Fruit fly (Drosophila melanogaster): ENCODE data around the gene Pfdn6.

The Pfdn6 gene

dm6 chr3L:19896892-19897684 lies 26.4 kb upstream of the Pfdn6 start (continued):
- no peak; the same call in 1 of the 2 replicates for TF ChIP-seq crol (GFP tag; IDR thresholded peaks at IDR 0.05)
- 0 out of 3 replicates have a peak, but pooled peaks have one; percentile 13 for TF ChIP-seq Dbx (GFP tag; IDR thresholded peaks at IDR 0.05)
- no peak for TF ChIP-seq Camta (GFP tag; optimal IDR thresholded peaks at IDR 0.05)
- TF ChIP-seq CG10431 (GFP tag; optimal IDR thresholded peaks at IDR 0.05), result no peak
- TF ChIP-seq CG8924 (tag; optimal IDR thresholded peaks at IDR 0.05), result no peak
- TF ChIP-seq CG10274 (GFP tag; optimal IDR thresholded peaks at IDR 0.05), result no peak
- TF ChIP-seq Nf-YA (GFP tag; IDR thresholded peaks at IDR 0.05), result no peak
- TF ChIP-seq ro (GFP tag; IDR thresholded peaks at IDR 0.05), result no peak
- TF ChIP-seq CG3726 (GFP tag; IDR thresholded peaks at IDR 0.05), result no peak
- no peak for TF ChIP-seq NK7.1 (GFP tag; optimal IDR thresholded peaks at IDR 0.05)
- peak; percentile 14 for TF ChIP-seq pum (GFP tag; optimal IDR thresholded peaks at IDR 0.05)
- TF ChIP-seq slou (GFP tag; optimal IDR thresholded peaks at IDR 0.05), result no peak
- TF ChIP-seq so (GFP tag; IDR thresholded peaks at IDR 0.05), result 0 out of 3 replicates have a peak, but pooled peaks have one; percentile 9
- peak; percentile 12 for TF ChIP-seq CG18262 (tag; optimal IDR thresholded peaks at IDR 0.05)
- no peak for TF ChIP-seq B-H2 (GFP tag; optimal IDR thresholded peaks at IDR 0.05)
- TF ChIP-seq vfl (GFP tag; optimal IDR thresholded peaks at IDR 0.05), result peak; percentile 29
- TF ChIP-seq CG17912 (GFP tag; optimal IDR thresholded peaks at IDR 0.05), result no peak
- TF ChIP-seq Aef1 (GFP tag; IDR thresholded peaks at IDR 0.05), result no peak
- TF ChIP-seq ab (GFP tag; optimal IDR thresholded peaks at IDR 0.05), result no peak
- TF ChIP-seq CG12744 (GFP tag; optimal IDR thresholded peaks at IDR 0.05), result peak; percentile 27
- TF ChIP-seq tgo (GFP tag; IDR thresholded peaks at IDR 0.05), result no peak
- peak; percentile 15 for TF ChIP-seq CG9609 (GFP tag; optimal IDR thresholded peaks at IDR 0.05)
- TF ChIP-seq Adf1 (GFP tag; IDR thresholded peaks at IDR 0.05), result no peak
- TF ChIP-seq Optix (GFP tag; IDR thresholded peaks at IDR 0.05), result no peak
- no peak for TF ChIP-seq unpg (GFP tag; optimal IDR thresholded peaks at IDR 0.05)
- TF ChIP-seq sens-2 (GFP tag; IDR thresholded peaks at IDR 0.05), result no peak
- TF ChIP-seq org-1 (GFP tag; optimal IDR thresholded peaks at IDR 0.05), result no peak
- no peak for TF ChIP-seq Hmx (GFP tag; optimal IDR thresholded peaks at IDR 0.05)
- no peak for TF ChIP-seq D19A (tag; optimal IDR thresholded peaks at IDR 0.05)
- peak; percentile 41; the same call in 1 of the 3 replicates for TF ChIP-seq HLH4C (GFP tag; IDR thresholded peaks at IDR 0.05; ENCODE audit: partially characterized antibody)
- TF ChIP-seq CG14441 (GFP tag; IDR thresholded peaks at IDR 0.05), result no peak
- peak; percentile 35 for TF ChIP-seq Hand (GFP tag; optimal IDR thresholded peaks at IDR 0.05)
- peak; percentile 34 for TF ChIP-seq tin (GFP tag; optimal IDR thresholded peaks at IDR 0.05)
- TF ChIP-seq HLH54F (GFP tag; optimal IDR thresholded peaks at IDR 0.05), result peak; percentile 3
- no peak for TF ChIP-seq abd-A (tag; optimal IDR thresholded peaks at IDR 0.05)
- no peak for TF ChIP-seq repo (GFP tag; optimal IDR thresholded peaks at IDR 0.05)
- no peak for TF ChIP-seq CG4404 (GFP tag; IDR thresholded peaks at IDR 0.05)
- no peak for TF ChIP-seq Mad (GFP tag; optimal IDR thresholded peaks at IDR 0.05)
- no peak for TF ChIP-seq CG2202 (tag; optimal IDR thresholded peaks at IDR 0.05)
- no peak for TF ChIP-seq H2.0 (GFP tag; IDR thresholded peaks at IDR 0.05)
- TF ChIP-seq dysf (GFP tag; IDR thresholded peaks at IDR 0.05), result no peak
- TF ChIP-seq Oaz (GFP tag; IDR thresholded peaks at IDR 0.05), result no peak
- no peak for TF ChIP-seq CTCF (GFP tag; optimal IDR thresholded peaks at IDR 0.05)
- TF ChIP-seq Side (GFP tag; optimal IDR thresholded peaks at IDR 0.05), result peak; percentile 30
- no peak for TF ChIP-seq fd96Cb (tag; optimal IDR thresholded peaks at IDR 0.05)
- no peak for TF ChIP-seq croc (GFP tag; conservative IDR thresholded peaks at IDR 0.05)
- TF ChIP-seq CG17568 (GFP tag; optimal IDR thresholded peaks at IDR 0.05), result no peak
- peak; percentile 83 for TF ChIP-seq Med (GFP tag)
- TF ChIP-seq CG17359 (tag; optimal IDR thresholded peaks at IDR 0.05), result no peak
- TF ChIP-seq CG8765 (GFP tag; IDR thresholded peaks at IDR 0.05), result no peak
- no peak for TF ChIP-seq ems (GFP tag; optimal IDR thresholded peaks at IDR 0.05)
- TF ChIP-seq nerfin-2 (GFP tag; IDR thresholded peaks at IDR 0.05; ENCODE audit: partially characterized antibody), result no peak

Data from whole organism, embryonic.